Worm (Caenorhabditis elegans) whole organism, young adult: ENCODE data around the gene ceh-40.
A peak's percentile ranks its signal among the peaks of the same experiment; 100 is the strongest.

Experiments used
- B0019.2 ChIP-seq: fragments of 200-800 bp; sonication (Bioruptor generic); conservative IDR thresholded peaks from 2 replicates; pipeline ENCODE4 v1.3.6; 2022; ENCODE audit warnings: missing genetic modification reagents, missing genetic modification characterization, missing compliant biosample characterization
- B0261.1 ChIP-seq: sonication (generic microtip); optimal IDR thresholded peaks from 2 replicates; lab custom pipeline; 2016; ENCODE audit warnings: mild to moderate bottlenecking, missing genetic modification characterization, moderate library complexity, missing compliant biosample characterization
- F10E7.11 ChIP-seq: sonication (generic microtip); optimal IDR thresholded peaks from 2 replicates; lab custom pipeline; 2017; ENCODE audit warnings: mild to moderate bottlenecking, missing genetic modification characterization, moderate library complexity, missing compliant biosample characterization
- F49E8.2 ChIP-seq: sonication (generic microtip); optimal IDR thresholded peaks from 3 replicates; lab custom pipeline; 2017; ENCODE audit warnings: missing genetic modification characterization, mild to moderate bottlenecking, missing compliant biosample characterization, antibody characterized with exemption, moderate library complexity; ENCODE audit not compliant: insufficient read depth
- F52B5.7 ChIP-seq: sonication (generic microtip); optimal IDR thresholded peaks from 2 replicates; lab custom pipeline; 2016; ENCODE audit warnings: mild to moderate bottlenecking, missing genetic modification characterization, missing compliant biosample characterization
- F55B11.4 ChIP-seq: sonication (generic microtip); optimal IDR thresholded peaks from 2 replicates; lab custom pipeline; 2016; ENCODE audit warnings: missing compliant biosample characterization, missing genetic modification characterization, borderline replicate concordance; ENCODE audit not compliant: insufficient read depth
- F57C9.4 ChIP-seq: sonication (generic microtip); optimal IDR thresholded peaks from 2 replicates; lab custom pipeline; 2017; ENCODE audit warnings: mild to moderate bottlenecking, missing genetic modification characterization, missing compliant biosample characterization
- K11D2.4 ChIP-seq: fragments of 200-800 bp; sonication (Bioruptor generic); IDR thresholded peaks from 2 replicates; pipeline ENCODE4 v1.3.6; 2022; ENCODE audit warnings: missing genetic modification reagents, missing genetic modification characterization, missing compliant biosample characterization
- Y79H2A.3 ChIP-seq: fragments of 200-800 bp; sonication (Bioruptor generic); conservative IDR thresholded peaks from 2 replicates; pipeline ENCODE4 v1.3.6; 2022; ENCODE audit warnings: missing genetic modification reagents, missing genetic modification characterization, missing compliant biosample characterization
- akir-1 ChIP-seq: fragments of 200-800 bp; sonication (Bioruptor generic); optimal IDR thresholded peaks from 2 replicates; lab custom pipeline; 2018; ENCODE audit warnings: mild to moderate bottlenecking, missing genetic modification characterization, moderate library complexity, missing compliant biosample characterization
- athp-1 ChIP-seq: sonication (generic microtip); optimal IDR thresholded peaks from 2 replicates; lab custom pipeline; 2017; ENCODE audit warnings: mild to moderate bottlenecking, missing genetic modification characterization, missing compliant biosample characterization
- bed-1 ChIP-seq: fragments of 200-800 bp; sonication (Bioruptor generic); IDR thresholded peaks from 2 replicates; pipeline ENCODE4 v1.3.6; 2022; ENCODE audit warnings: missing genetic modification reagents, missing genetic modification characterization, missing compliant biosample characterization
- ccch-3 ChIP-seq: fragments of 200-800 bp; sonication (Bioruptor generic); optimal IDR thresholded peaks from 2 replicates; lab custom pipeline; 2018; ENCODE audit warnings: mild to moderate bottlenecking, missing genetic modification characterization, missing compliant biosample characterization
- cebp-1 ChIP-seq, 2 experiments: fragments of 200-800 bp in 1 of 2; sonication (Bioruptor generic) in 1 of 2; sonication (generic microtip) in 1 of 2; IDR thresholded peaks in 1 of 2; optimal IDR thresholded peaks in 1 of 2; 2 replicates each; pipeline versions ENCODE4 v1.3.6 to Lab custom; 2017 to 2022; ENCODE audit warnings: missing compliant biosample characterization in 2 of 2, missing genetic modification characterization in 2 of 2, mild to moderate bottlenecking in 1 of 2, missing genetic modification reagents in 1 of 2, moderate library complexity in 1 of 2
- ceh-27 ChIP-seq: fragments of 200-800 bp; sonication (Bioruptor generic); optimal IDR thresholded peaks from 2 replicates; lab custom pipeline; 2018; ENCODE audit warnings: mild to moderate bottlenecking, missing genetic modification characterization, moderate library complexity, missing compliant biosample characterization
- ceh-40 ChIP-seq: fragments of 200-800 bp; sonication (Bioruptor generic); IDR thresholded peaks from 2 replicates; pipeline ENCODE4 v1.3.6; 2022; ENCODE audit warnings: missing genetic modification characterization, missing compliant biosample characterization
- ceh-58 ChIP-seq: fragments of 200-800 bp; sonication (Bioruptor generic); IDR thresholded peaks from 2 replicates; pipeline ENCODE4 v1.3.6; 2022; ENCODE audit warnings: missing genetic modification characterization, missing compliant biosample characterization
- ceh-91 ChIP-seq: fragments of 200-800 bp; sonication (Bioruptor generic); IDR thresholded peaks from 2 replicates; pipeline ENCODE4 v1.3.6; 2022; ENCODE audit warnings: missing genetic modification reagents, missing genetic modification characterization, missing compliant biosample characterization
- chd-7 ChIP-seq: sonication (generic microtip); optimal IDR thresholded peaks from 2 replicates; lab custom pipeline; 2016; ENCODE audit warnings: mild to moderate bottlenecking, missing genetic modification characterization, moderate library complexity, missing compliant biosample characterization
- dox-1 ChIP-seq: fragments of 200-800 bp; sonication (Bioruptor generic); IDR thresholded peaks from 2 replicates; pipeline ENCODE4 v1.3.6; 2022; ENCODE audit warnings: missing genetic modification reagents, missing genetic modification characterization, missing compliant biosample characterization
- dpl-1 ChIP-seq: fragments of 150-350 bp; optimal IDR thresholded peaks from 2 replicates; lab custom pipeline; 2014; ENCODE audit warnings: missing biosample characterization, missing genetic modification reagents, missing genetic modification characterization
- ekl-4 ChIP-seq: fragments of 200-800 bp; sonication (Bioruptor generic); IDR thresholded peaks from 2 replicates; pipeline ENCODE4 v1.3.6; 2022; ENCODE audit warnings: missing genetic modification reagents, missing genetic modification characterization, missing compliant biosample characterization
- fkh-3 ChIP-seq: sonication (generic microtip); optimal IDR thresholded peaks from 2 replicates; lab custom pipeline; 2016; ENCODE audit warnings: mild to moderate bottlenecking, missing genetic modification characterization, missing compliant biosample characterization
- gei-17 ChIP-seq: fragments of 200-800 bp; sonication (Bioruptor generic); optimal IDR thresholded peaks from 2 replicates; lab custom pipeline; 2018; ENCODE audit warnings: mild to moderate bottlenecking, missing genetic modification characterization, missing compliant biosample characterization
- hlh-12 ChIP-seq: sonication (generic microtip); optimal IDR thresholded peaks from 2 replicates; lab custom pipeline; 2016; ENCODE audit warnings: missing genetic modification characterization, missing compliant biosample characterization
- hlh-26 ChIP-seq: fragments of 200-800 bp; sonication (Bioruptor generic); conservative IDR thresholded peaks from 2 replicates; pipeline ENCODE4 v1.3.6; 2022; ENCODE audit warnings: missing genetic modification reagents, missing genetic modification characterization, missing compliant biosample characterization
- hmg-1.2 ChIP-seq: fragments of 200-800 bp; sonication (Bioruptor generic); IDR thresholded peaks from 2 replicates; pipeline ENCODE4 v1.3.6; 2022; ENCODE audit warnings: missing genetic modification reagents, missing genetic modification characterization, missing compliant biosample characterization
- hmg-20 ChIP-seq: fragments of 200-800 bp; sonication (Bioruptor generic); IDR thresholded peaks from 2 replicates; pipeline ENCODE4 v1.3.6; 2022; ENCODE audit warnings: missing genetic modification reagents, missing genetic modification characterization, missing compliant biosample characterization
- hsf-1 ChIP-seq: fragments of 200-800 bp; sonication (Bioruptor generic); IDR thresholded peaks from 2 replicates; pipeline ENCODE4 v1.3.6; 2022; ENCODE audit warnings: missing genetic modification reagents, missing genetic modification characterization, missing compliant biosample characterization
- let-526 ChIP-seq: fragments of 200-800 bp; sonication (Bioruptor generic); IDR thresholded peaks from 2 replicates; pipeline ENCODE4 v1.3.6; 2022; ENCODE audit warnings: missing genetic modification reagents, missing genetic modification characterization, missing compliant biosample characterization
- lsl-1 ChIP-seq: fragments of 200-800 bp; sonication (Bioruptor generic); optimal IDR thresholded peaks from 2 replicates; lab custom pipeline; 2018; ENCODE audit warnings: mild to moderate bottlenecking, missing genetic modification characterization, moderate library complexity, missing compliant biosample characterization
- lsy-27 ChIP-seq: sonication (generic microtip); optimal IDR thresholded peaks from 2 replicates; lab custom pipeline; 2017; ENCODE audit warnings: missing genetic modification characterization, mild to moderate bottlenecking, missing compliant biosample characterization, antibody characterized with exemption, missing genotype, borderline replicate concordance; ENCODE audit not compliant: insufficient read depth
- mes-4 ChIP-seq: sonication (generic microtip); optimal IDR thresholded peaks from 2 replicates; lab custom pipeline; 2016; ENCODE audit warnings: missing genotype, missing genetic modification characterization, missing compliant biosample characterization
- nfya-1 ChIP-seq: sonication (generic microtip); optimal IDR thresholded peaks from 2 replicates; lab custom pipeline; 2017; ENCODE audit warnings: antibody characterized with exemption, missing compliant biosample characterization, missing genetic modification characterization, borderline replicate concordance; ENCODE audit not compliant: insufficient read depth
- nfya-2 ChIP-seq: fragments of 200-800 bp; sonication (Bioruptor generic); IDR thresholded peaks from 2 replicates; pipeline ENCODE4 v1.3.6; 2022; ENCODE audit warnings: missing genetic modification reagents, missing genetic modification characterization, missing compliant biosample characterization
- nfyb-1 ChIP-seq: fragments of 200-800 bp; sonication (Bioruptor generic); IDR thresholded peaks from 2 replicates; pipeline ENCODE4 v1.3.6; 2022; ENCODE audit warnings: missing genetic modification reagents, missing genetic modification characterization, missing compliant biosample characterization
- nhr-120 ChIP-seq: fragments of 200-800 bp; sonication (Bioruptor generic); IDR thresholded peaks from 2 replicates; pipeline ENCODE4 v1.3.6; 2022; ENCODE audit warnings: missing genetic modification characterization, missing compliant biosample characterization
- nhr-179 ChIP-seq: sonication (generic microtip); optimal IDR thresholded peaks from 2 replicates; lab custom pipeline; 2016; ENCODE audit warnings: mild to moderate bottlenecking, missing genetic modification characterization, missing compliant biosample characterization
- nhr-80 ChIP-seq: sonication (generic microtip); optimal IDR thresholded peaks from 2 replicates; lab custom pipeline; 2016; ENCODE audit warnings: missing genetic modification characterization, missing compliant biosample characterization
- rcor-1 ChIP-seq: fragments of 200-800 bp; sonication (Bioruptor generic); IDR thresholded peaks from 2 replicates; pipeline ENCODE4 v1.3.6; 2022; ENCODE audit warnings: missing genetic modification reagents, missing genetic modification characterization, missing compliant biosample characterization
- sea-2 ChIP-seq: fragments of 200-800 bp; sonication (Bioruptor generic); IDR thresholded peaks from 2 replicates; pipeline ENCODE4 v1.3.6; 2022; ENCODE audit warnings: missing genetic modification characterization, missing compliant biosample characterization
- snpc-3.4 ChIP-seq: sonication (generic microtip); optimal IDR thresholded peaks from 2 replicates; lab custom pipeline; 2017; ENCODE audit warnings: missing genetic modification characterization, mild to moderate bottlenecking, missing compliant biosample characterization, antibody characterized with exemption, moderate library complexity, missing genotype, missing genetic modification reagents
- sptf-2 ChIP-seq: fragments of 200-800 bp; sonication (Bioruptor generic); optimal IDR thresholded peaks from 2 replicates; lab custom pipeline; 2018; ENCODE audit warnings: mild to moderate bottlenecking, missing genetic modification characterization, missing compliant biosample characterization
- tlf-1 ChIP-seq: fragments of 200-800 bp; sonication (Bioruptor generic); optimal IDR thresholded peaks from 2 replicates; lab custom pipeline; 2018; ENCODE audit warnings: mild to moderate bottlenecking, missing genetic modification characterization, missing compliant biosample characterization
- unc-62 ChIP-seq: fragments of 150-350 bp; optimal IDR thresholded peaks from 2 replicates; lab custom pipeline; 2014; ENCODE audit warnings: missing biosample characterization, missing genetic modification reagents, missing genetic modification characterization
- xnd-1 ChIP-seq: sonication (generic microtip); optimal IDR thresholded peaks from 2 replicates; lab custom pipeline; 2016; ENCODE audit warnings: missing genotype, missing genetic modification reagents, missing genetic modification characterization, missing compliant biosample characterization
- ztf-6 ChIP-seq: fragments of 200-800 bp; sonication (Bioruptor generic); IDR thresholded peaks from 2 replicates; pipeline ENCODE4 v1.3.6; 2022; ENCODE audit warnings: missing genetic modification reagents, missing genetic modification characterization, missing compliant biosample characterization

ceh-40 gene

ce11 chrX:12320737-12321136 is at the start of gene ceh-40:
Gene ceh-40, minus strand, starts transcription at chrX:12320777.
- TF ChIP-seq nhr-120 (GFP tag; lab: Robert Waterston, UW) (no peak), F55B11.4 (tag; lab: Kevin White, UChicago) (no peak), unc-62 (peak; percentile 5)

ce11 chrX:12367498-12367897 is 46.9 kb upstream of the ceh-40 start:
- TF ChIP-seq sptf-2 (no peak), F52B5.7 (tag; lab: Kevin White, UChicago) (no peak), Y79H2A.3 (no peak), dox-1 (peak; percentile 87), sea-2 (GFP tag; lab: Robert Waterston, UW) (no peak), nhr-179 (no peak), mes-4 (tag; lab: Kevin White, UChicago) (no peak), ztf-6 (GFP tag; lab: Robert Waterston, UW) (no peak), fkh-3 (tag; lab: Kevin White, UChicago) (no peak), F57C9.4 (no peak), nhr-120 (GFP tag; lab: Robert Waterston, UW) (no peak), F49E8.2 (no peak), lsl-1 (no peak), hlh-12 (no peak), tlf-1 (GFP tag; lab: Kevin White, UChicago) (no peak), ceh-27 (GFP tag; lab: Kevin White, UChicago) (peak; percentile 75), K11D2.4 (GFP tag; lab: Robert Waterston, UW) (0 out of 2 replicates have a peak, but pooled peaks have one; percentile 20), gei-17 (GFP tag; lab: Kevin White, UChicago) (peak; percentile 59), hmg-1.2 (GFP tag; lab: Robert Waterston, UW) (peak; percentile 80), akir-1 (GFP tag; lab: Kevin White, UChicago) (no peak), ceh-40 (GFP tag; lab: Robert Waterston, UW) (no peak), dpl-1 (GFP tag; lab: Kevin White, UChicago) (no peak), cebp-1 (GFP tag; IDR thresholded peaks at IDR 0.05; lab: Robert Waterston, UW) (0 out of 2 replicates have a peak, but pooled peaks have one; percentile 45), cebp-1 (tag; optimal IDR thresholded peaks at IDR 0.05; lab: Kevin White, UChicago) (no peak), rcor-1 (GFP tag; lab: Robert Waterston, UW) (peak; percentile 77), ceh-58 (GFP tag; lab: Robert Waterston, UW) (no peak), lsy-27 (tag; lab: Kevin White, UChicago) (no peak), nhr-80 (tag; lab: Kevin White, UChicago) (no peak), nfyb-1 (GFP tag; lab: Robert Waterston, UW) (peak; percentile 69), nfya-1 (no peak), snpc-3.4 (tag; lab: Kevin White, UChicago) (no peak), ekl-4 (GFP tag; lab: Robert Waterston, UW) (peak; percentile 41; the same call in 1 of the 2 replicates), ccch-3 (no peak), hlh-26 (GFP tag; lab: Robert Waterston, UW) (no peak), hmg-20 (GFP tag; lab: Robert Waterston, UW) (0 out of 2 replicates have a peak, but pooled peaks have one; percentile 42), chd-7 (tag; lab: Kevin White, UChicago) (peak; percentile 30), ceh-91 (GFP tag; lab: Robert Waterston, UW) (no peak), B0019.2 (GFP tag; lab: Robert Waterston, UW) (no peak), xnd-1 (tag; lab: Kevin White, UChicago) (no peak), F10E7.11 (tag; lab: Kevin White, UChicago) (no peak), B0261.1 (tag; lab: Kevin White, UChicago) (peak; percentile 94), bed-1 (no peak), let-526 (GFP tag; lab: Robert Waterston, UW) (no peak), nfya-2 (no peak), athp-1 (no peak), hsf-1 (GFP tag; lab: Robert Waterston, UW) (no peak)
